Fruit fly (Drosophila melanogaster) whole organism, embryonic: ENCODE results near the gene shv.

Source experiments
- ATbp ChIP-seq: fragments of 200-800 bp; sonication (Bioruptor generic); optimal IDR thresholded peaks from 2 replicates; lab custom pipeline; 2017; ENCODE audit warnings: missing biosample characterization, mild to moderate bottlenecking, missing genetic modification characterization, missing genetic modification reagents
- Asciz ChIP-seq: fragments of 200-800 bp; sonication (Bioruptor generic); optimal IDR thresholded peaks from 2 replicates; lab custom pipeline; 2017; ENCODE audit warnings: missing biosample characterization, mild to moderate bottlenecking, missing genetic modification characterization, missing genetic modification reagents
- Awh ChIP-seq: fragments of 200-800 bp; sonication (Bioruptor generic); IDR thresholded peaks from 2 replicates; pipeline ENCODE4, ENCODE4 v1.3.6; 2022; ENCODE audit warnings: missing biosample characterization, missing genetic modification characterization
- CG10462 ChIP-seq: fragments of 200-800 bp; sonication (Bioruptor generic); optimal IDR thresholded peaks from 2 replicates; lab custom pipeline; 2016; ENCODE audit warnings: missing biosample characterization, missing genetic modification characterization
- CG11560 ChIP-seq: fragments of 200-800 bp; sonication (Bioruptor generic); IDR thresholded peaks from 3 replicates; pipeline ENCODE4 v1.3.6; 2022; ENCODE audit warnings: missing biosample characterization, missing genetic modification characterization
- CG12104 ChIP-seq: fragments of 200-800 bp; sonication (Bioruptor generic); optimal IDR thresholded peaks from 3 replicates; lab custom pipeline; 2016; ENCODE audit warnings: missing biosample characterization, missing genetic modification characterization
- CG13296 ChIP-seq: fragments of 200-800 bp; sonication (Bioruptor generic); optimal IDR thresholded peaks from 3 replicates; lab custom pipeline; 2018; ENCODE audit warnings: missing biosample characterization, mild to moderate bottlenecking, missing genetic modification characterization
- CG15601 ChIP-seq: fragments of 200-800 bp; sonication (Bioruptor generic); optimal IDR thresholded peaks from 3 replicates; lab custom pipeline; 2019; ENCODE audit warnings: missing biosample characterization, mild to moderate bottlenecking, missing genetic modification characterization, moderate library complexity
- CG1647 ChIP-seq: fragments of 200-800 bp; sonication (Bioruptor generic); optimal IDR thresholded peaks from 3 replicates; lab custom pipeline; 2016; ENCODE audit warnings: missing biosample characterization, missing genetic modification characterization
- CG17328 ChIP-seq: fragments of 200-800 bp; sonication (Bioruptor generic); IDR thresholded peaks from 2 replicates; pipeline ENCODE4 v1.3.6; 2022; ENCODE audit warnings: missing biosample characterization, missing genetic modification characterization
- CG1792 ChIP-seq: fragments of 200-800 bp; sonication (Bioruptor generic); optimal IDR thresholded peaks from 2 replicates; lab custom pipeline; 2016; ENCODE audit warnings: missing biosample characterization, missing genetic modification characterization
- CG2199 ChIP-seq: fragments of 200-800 bp; sonication (Bioruptor generic); IDR thresholded peaks from 3 replicates; pipeline ENCODE4 v1.3.6; 2022; ENCODE audit warnings: missing biosample characterization, missing genetic modification characterization
- CG2202 ChIP-seq: fragments of 200-800 bp; sonication (Bioruptor generic); optimal IDR thresholded peaks from 2 replicates; lab custom pipeline; 2018; ENCODE audit warnings: missing biosample characterization, mild to moderate bottlenecking, missing genetic modification characterization
- CG2875 ChIP-seq: fragments of 200-800 bp; sonication (Bioruptor generic); optimal IDR thresholded peaks from 2 replicates; lab custom pipeline; 2017; ENCODE audit warnings: missing biosample characterization, mild to moderate bottlenecking, missing genetic modification characterization, missing genetic modification reagents
- CG2889 ChIP-seq: fragments of 200-800 bp; sonication (Bioruptor generic); IDR thresholded peaks from 3 replicates; pipeline ENCODE4 v1.3.6; 2022; ENCODE audit warnings: missing biosample characterization, missing genetic modification characterization
- CG30403 ChIP-seq: fragments of 200-800 bp; sonication (Bioruptor generic); optimal IDR thresholded peaks from 3 replicates; lab custom pipeline; 2016; ENCODE audit warnings: missing biosample characterization, missing genetic modification characterization
- CG30431 ChIP-seq: fragments of 200-800 bp; sonication (Bioruptor generic); optimal IDR thresholded peaks from 2 replicates; lab custom pipeline; 2017; ENCODE audit warnings: missing biosample characterization, missing genetic modification characterization
- CG3847 ChIP-seq: fragments of 200-800 bp; sonication (Bioruptor generic); IDR thresholded peaks from 2 replicates; pipeline ENCODE4 v1.3.6; 2022; ENCODE audit warnings: missing biosample characterization, missing genetic modification characterization
- CG42726 ChIP-seq: fragments of 200-800 bp; sonication (Bioruptor generic); IDR thresholded peaks from 2 replicates; pipeline ENCODE4 v1.3.6; 2022; ENCODE audit warnings: missing biosample characterization, missing genetic modification characterization; ENCODE audit not compliant: partially characterized antibody
- CG43689 ChIP-seq: fragments of 200-800 bp; sonication (Bioruptor generic); IDR thresholded peaks from 2 replicates; pipeline ENCODE4 v1.3.6; 2022; ENCODE audit warnings: missing biosample characterization, missing genetic modification characterization
- CG4730 ChIP-seq: fragments of 200-800 bp; sonication (Bioruptor generic); IDR thresholded peaks from 2 replicates; pipeline ENCODE4 v1.3.6; 2022; ENCODE audit warnings: missing biosample characterization, missing genetic modification characterization
- CG6254 ChIP-seq: fragments of 200-800 bp; sonication (Bioruptor generic); optimal IDR thresholded peaks from 3 replicates; lab custom pipeline; 2017; ENCODE audit warnings: mild to moderate bottlenecking, missing biosample characterization, missing genetic modification reagents, missing genetic modification characterization
- CG7556 ChIP-seq: fragments of 200-800 bp; sonication (Bioruptor generic); optimal IDR thresholded peaks from 2 replicates; lab custom pipeline; 2017; ENCODE audit warnings: missing biosample characterization, mild to moderate bottlenecking, missing genetic modification characterization
- CG7786 ChIP-seq: fragments of 200-800 bp; sonication (Bioruptor generic); optimal IDR thresholded peaks from 2 replicates; lab custom pipeline; 2016; ENCODE audit warnings: missing biosample characterization, missing genetic modification characterization
- CG9437 ChIP-seq: fragments of 200-800 bp; sonication (Bioruptor generic); optimal IDR thresholded peaks from 2 replicates; lab custom pipeline; 2018; ENCODE audit warnings: missing biosample characterization, mild to moderate bottlenecking, missing genetic modification characterization
- CHES-1-like ChIP-seq: fragments of 200-800 bp; sonication (Bioruptor generic); optimal IDR thresholded peaks from 2 replicates; lab custom pipeline; 2016; ENCODE audit warnings: missing biosample characterization, missing genetic modification characterization
- Dip3 ChIP-seq: fragments of 200-800 bp; sonication (Bioruptor generic); optimal IDR thresholded peaks from 3 replicates; lab custom pipeline; 2016; ENCODE audit warnings: missing biosample characterization, missing genetic modification characterization
- HLH54F ChIP-seq: fragments of 200-800 bp; sonication (Bioruptor generic); optimal IDR thresholded peaks from 3 replicates; lab custom pipeline; 2016; ENCODE audit warnings: missing biosample characterization, missing genetic modification characterization
- HLHmδ ChIP-seq: fragments of 200-800 bp; sonication (Bioruptor generic); optimal IDR thresholded peaks from 2 replicates; lab custom pipeline; 2018; ENCODE audit warnings: missing biosample characterization, mild to moderate bottlenecking, missing genetic modification characterization, moderate library complexity
- Lhr ChIP-seq: fragments of 200-800 bp; sonication (Bioruptor generic); optimal IDR thresholded peaks from 3 replicates; lab custom pipeline; 2017; ENCODE audit warnings: mild to moderate bottlenecking, missing biosample characterization, missing genetic modification reagents, missing genetic modification characterization
- Max ChIP-seq: fragments of 200-800 bp; sonication (Bioruptor generic); optimal IDR thresholded peaks from 2 replicates; lab custom pipeline; 2016; ENCODE audit warnings: missing biosample characterization, mild to moderate bottlenecking, missing genetic modification characterization
- Ravus ChIP-seq: fragments of 200-800 bp; sonication (Bioruptor generic); IDR thresholded peaks from 2 replicates; pipeline ENCODE4 v1.3.6; 2022; ENCODE audit warnings: missing biosample characterization, missing genetic modification characterization
- YL-1 ChIP-seq: fragments of 200-800 bp; sonication (Bioruptor generic); optimal IDR thresholded peaks from 3 replicates; lab custom pipeline; 2017; ENCODE audit warnings: missing biosample characterization, mild to moderate bottlenecking, missing genetic modification characterization
- ab ChIP-seq: fragments of 200-800 bp; sonication (Bioruptor generic); optimal IDR thresholded peaks from 2 replicates; lab custom pipeline; 2016; ENCODE audit warnings: missing biosample characterization, missing genetic modification characterization
- bigmax ChIP-seq: fragments of 200-800 bp; sonication (Bioruptor generic); optimal IDR thresholded peaks from 2 replicates; lab custom pipeline; 2018; ENCODE audit warnings: missing biosample characterization, mild to moderate bottlenecking, missing genetic modification characterization
- ci ChIP-seq: fragments of 200-800 bp; sonication (Bioruptor generic); IDR thresholded peaks from 3 replicates; pipeline ENCODE4 v1.3.6; 2022; ENCODE audit warnings: missing biosample characterization, missing genetic modification characterization
- corto ChIP-seq: fragments of 200-800 bp; sonication (Bioruptor generic); optimal IDR thresholded peaks from 2 replicates; lab custom pipeline; 2016; ENCODE audit warnings: missing biosample characterization, mild to moderate bottlenecking, missing genetic modification characterization, moderate library complexity
- crc ChIP-seq: fragments of 200-800 bp; sonication (Bioruptor generic); optimal IDR thresholded peaks from 2 replicates; lab custom pipeline; 2016; ENCODE audit warnings: missing biosample characterization, missing genetic modification characterization
- crol ChIP-seq: fragments of 200-800 bp; sonication (Bioruptor generic); IDR thresholded peaks from 2 replicates; pipeline ENCODE4 v1.3.6; 2022; ENCODE audit warnings: missing biosample characterization, missing genetic modification characterization
- da ChIP-seq: fragments of 200-800 bp; sonication (Bioruptor generic); optimal IDR thresholded peaks from 2 replicates; lab custom pipeline; 2016; ENCODE audit warnings: missing biosample characterization, missing genetic modification characterization
- gce ChIP-seq: fragments of 200-800 bp; sonication (Bioruptor generic); IDR thresholded peaks from 3 replicates; pipeline ENCODE4 v1.3.6; 2022; ENCODE audit warnings: missing biosample characterization, missing genetic modification characterization
- gcm ChIP-seq: fragments of 200-800 bp; sonication (Bioruptor generic); optimal IDR thresholded peaks from 2 replicates; lab custom pipeline; 2019; ENCODE audit warnings: missing biosample characterization, mild to moderate bottlenecking, missing genetic modification characterization, moderate library complexity
- gfzf ChIP-seq: fragments of 200-800 bp; sonication (Bioruptor generic); optimal IDR thresholded peaks from 2 replicates; lab custom pipeline; 2016; ENCODE audit warnings: missing biosample characterization, mild to moderate bottlenecking, missing genetic modification characterization, moderate library complexity
- grau ChIP-seq: fragments of 200-800 bp; optimal IDR thresholded peaks from 3 replicates; lab custom pipeline; 2019; ENCODE audit warnings: missing biosample characterization, mild to moderate bottlenecking, missing genetic modification characterization, moderate library complexity
- maf-S ChIP-seq: fragments of 200-800 bp; sonication (Bioruptor generic); optimal IDR thresholded peaks from 2 replicates; lab custom pipeline; 2016; ENCODE audit warnings: missing biosample characterization, missing genetic modification characterization
- peb ChIP-seq: fragments of 200-800 bp; sonication (Bioruptor generic); IDR thresholded peaks from 2 replicates; pipeline ENCODE4 v1.3.6; 2022; ENCODE audit warnings: missing biosample characterization, missing genetic modification characterization
- pum ChIP-seq: fragments of 200-800 bp; sonication (Bioruptor generic); optimal IDR thresholded peaks from 2 replicates; lab custom pipeline; 2016; ENCODE audit warnings: missing biosample characterization, missing genetic modification characterization
- scrt ChIP-seq: fragments of 200-800 bp; sonication (Bioruptor generic); optimal IDR thresholded peaks from 2 replicates; lab custom pipeline; 2018; ENCODE audit warnings: missing biosample characterization, mild to moderate bottlenecking, missing genetic modification characterization, moderate library complexity
- stwl ChIP-seq: fragments of 200-800 bp; sonication (Bioruptor generic); optimal IDR thresholded peaks from 3 replicates; lab custom pipeline; 2018; ENCODE audit warnings: missing biosample characterization, mild to moderate bottlenecking, missing genetic modification characterization, moderate library complexity
- trem ChIP-seq: fragments of 200-800 bp; optimal IDR thresholded peaks from 3 replicates; lab custom pipeline; 2019; ENCODE audit warnings: missing biosample characterization, mild to moderate bottlenecking, missing genetic modification characterization, moderate library complexity

shv gene

DNA sequence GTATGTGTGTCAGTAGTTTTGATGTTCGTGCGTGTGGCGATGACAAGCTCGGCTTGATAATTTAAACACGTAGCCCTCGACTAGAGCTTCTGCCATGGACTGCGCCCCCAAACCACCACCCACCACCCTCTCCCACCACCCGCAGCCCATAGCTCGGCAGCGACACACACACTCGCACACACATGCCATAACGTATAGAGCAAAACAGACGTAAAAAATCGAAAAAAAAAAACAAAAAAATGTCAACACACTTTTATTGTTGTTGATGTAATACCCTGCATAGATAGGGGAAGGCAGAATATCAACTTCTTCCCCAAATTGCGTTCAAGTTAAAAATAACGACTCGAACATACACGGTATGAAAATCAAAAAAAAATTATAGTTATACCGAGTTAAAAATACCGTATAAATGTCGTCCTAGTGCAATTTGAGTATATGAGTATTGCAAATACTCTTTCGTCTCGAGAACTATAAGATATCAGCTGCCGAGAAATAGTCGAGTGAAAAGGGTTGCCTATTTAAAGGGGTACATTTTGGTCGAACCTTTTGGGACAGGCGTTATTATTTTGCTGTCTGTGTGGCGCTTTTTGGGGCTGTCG is 17.5 kb downstream of the shv start (continued):
- TF ChIP-seq CG9437 (peak; percentile 49), CG2199 (GFP tag; lab: Robert Waterston, UW) (0 out of 3 replicates have a peak, but pooled peaks have one; percentile 45), CG30403 (GFP tag; lab: Kevin White, UChicago) (peak; percentile 78), bigmax (no peak), ab (peak; percentile 83), CG10462 (GFP tag; lab: Kevin White, UChicago) (peak; percentile 12), crc (GFP tag; lab: Kevin White, UChicago) (peak; percentile 84), grau (tag; lab: Kevin White, UChicago) (peak; percentile 69), CG7556 (GFP tag; lab: Kevin White, UChicago) (peak; percentile 63), Max (GFP tag; lab: Kevin White, UChicago) (peak; percentile 68), corto (peak; percentile 53), CG13296 (GFP tag; lab: Kevin White, UChicago) (peak; percentile 83), scrt (peak; percentile 75), CG3847 (peak; percentile 48), Awh (GFP tag; lab: Robert Waterston, UW) (0 out of 2 replicates have a peak, but pooled peaks have one; percentile 36), CG4730 (GFP tag; lab: Robert Waterston, UW) (peak; percentile 71), Lhr (GFP tag; lab: Kevin White, UChicago) (no peak), HLH54F (GFP tag; lab: Kevin White, UChicago) (peak; percentile 88), ci (GFP tag; lab: Robert Waterston, UW) (peak; percentile 71), gfzf (no peak), HLHmδ (no peak), CG17328 (GFP tag; lab: Robert Waterston, UW) (peak; percentile 77), gcm (peak; percentile 28), Ravus (GFP tag; lab: Robert Waterston, UW) (no peak; the same call in 1 of the 2 replicates), CG2889 (GFP tag; lab: Robert Waterston, UW) (peak; percentile 64; the same call in 2 of the 3 replicates), CG11560 (tag; lab: Robert Waterston, UW) (peak; percentile 50; the same call in 1 of the 3 replicates), crol (GFP tag; lab: Robert Waterston, UW) (peak; percentile 94), CG7786 (GFP tag; lab: Kevin White, UChicago) (peak; percentile 91), YL-1 (no peak), stwl (tag; lab: Kevin White, UChicago) (no peak), trem (peak; percentile 21), Dip3 (GFP tag; lab: Kevin White, UChicago) (peak; percentile 92), da (GFP tag; lab: Kevin White, UChicago) (peak; percentile 66), CG12104 (GFP tag; lab: Kevin White, UChicago) (peak; percentile 58), CG30431 (GFP tag; lab: Kevin White, UChicago) (peak; percentile 51), CG1647 (GFP tag; lab: Kevin White, UChicago) (peak; percentile 32), Asciz (GFP tag; lab: Kevin White, UChicago) (peak; percentile 74), CG43689 (GFP tag; lab: Robert Waterston, UW) (peak; percentile 37; the same call in 1 of the 2 replicates), CG2202 (tag; lab: Kevin White, UChicago) (no peak), CG1792 (GFP tag; lab: Kevin White, UChicago) (peak; percentile 67), peb (GFP tag; lab: Robert Waterston, UW) (peak; percentile 75), gce (GFP tag; lab: Robert Waterston, UW) (0 out of 3 replicates have a peak, but pooled peaks have one; percentile 35), pum (peak; percentile 73), ATbp (GFP tag; lab: Kevin White, UChicago) (peak; percentile 77), CHES-1-like (peak; percentile 88), maf-S (GFP tag; lab: Kevin White, UChicago) (peak; percentile 75), CG15601 (tag; lab: Kevin White, UChicago) (peak; percentile 35), CG2875 (peak; percentile 62), CG42726 (no peak), CG6254 (GFP tag; lab: Kevin White, UChicago) (no peak)
